Fruit fly (Drosophila melanogaster): ENCODE data around the gene Msp300.

Msp300 gene

dm6 chr2L:5145247-5146197 lies 44.8 kb downstream of the Msp300 start (continued):
- TF ChIP-seq Mes4 (GFP tag; optimal IDR thresholded peaks at IDR 0.05): no peak
- TF ChIP-seq CG1832 (GFP tag; optimal IDR thresholded peaks at IDR 0.05): no peak
- TF ChIP-seq ci (GFP tag; IDR thresholded peaks at IDR 0.05): peak; percentile 88
- peak in 1 of 2 experiments; percentile 89 for TF ChIP-seq dpn (GFP tag; optimal IDR thresholded peaks at IDR 0.05)
- no peak for TF ChIP-seq CG16863 (GFP tag; optimal IDR thresholded peaks at IDR 0.05)
- TF ChIP-seq pros (GFP tag; optimal IDR thresholded peaks at IDR 0.05): peak; percentile 9
- peak; percentile 98 for TF ChIP-seq CG13296 (GFP tag; optimal IDR thresholded peaks at IDR 0.05)
- peak; percentile 16 for TF ChIP-seq MESR4 (GFP tag; optimal IDR thresholded peaks at IDR 0.05)
- peak; percentile 89 for TF ChIP-seq CG11093 (GFP tag; IDR thresholded peaks at IDR 0.05)
- peak; percentile 96 for TF ChIP-seq BtbVII (GFP tag; optimal IDR thresholded peaks at IDR 0.05)
- peak; percentile 90 for TF ChIP-seq CG6272 (GFP tag; IDR thresholded peaks at IDR 0.05)
- TF ChIP-seq CG14860 (GFP tag; IDR thresholded peaks at IDR 0.05; ENCODE audit: partially characterized antibody): no peak
- TF ChIP-seq row (GFP tag; IDR thresholded peaks at IDR 0.05): peak; percentile 95
- TF ChIP-seq lola (GFP tag; optimal IDR thresholded peaks at IDR 0.05): peak in 1 of 3 experiments; percentile 94
- no peak for TF ChIP-seq kni (GFP tag; optimal IDR thresholded peaks at IDR 0.05)
- TF ChIP-seq run (tag; optimal IDR thresholded peaks at IDR 0.05): peak; percentile 93
- TF ChIP-seq slp2 (GFP tag; optimal IDR thresholded peaks at IDR 0.05): peak; percentile 25
- TF ChIP-seq ab (GFP tag; optimal IDR thresholded peaks at IDR 0.05): no peak
- TF ChIP-seq CG31365 (tag; optimal IDR thresholded peaks at IDR 0.05): peak; percentile 12
- no peak for TF ChIP-seq NC2α (GFP tag; optimal IDR thresholded peaks at IDR 0.05)
- TF ChIP-seq Lpt (GFP tag; optimal IDR thresholded peaks at IDR 0.05): no peak
- peak; percentile 79 for TF ChIP-seq gt (GFP tag; IDR thresholded peaks at IDR 0.05)
- peak; percentile 90 for TF ChIP-seq bowl (GFP tag; IDR thresholded peaks at IDR 0.05)
- no peak for TF ChIP-seq CG16813 (GFP tag; IDR thresholded peaks at IDR 0.05; ENCODE audit: partially characterized antibody)
- no peak for TF ChIP-seq pum (GFP tag; optimal IDR thresholded peaks at IDR 0.05)
- no peak for TF ChIP-seq CG12744 (GFP tag; optimal IDR thresholded peaks at IDR 0.05)
- TF ChIP-seq Poxn (GFP tag; IDR thresholded peaks at IDR 0.05): peak; percentile 89
- peak; percentile 33 for TF ChIP-seq wek (GFP tag; optimal IDR thresholded peaks at IDR 0.05)
- TF ChIP-seq ap (GFP tag; IDR thresholded peaks at IDR 0.05): peak; percentile 90
- TF ChIP-seq CG10267 (tag; optimal IDR thresholded peaks at IDR 0.05): peak; percentile 93
- TF ChIP-seq cas (GFP tag; IDR thresholded peaks at IDR 0.05): peak; percentile 88
- TF ChIP-seq ac (GFP tag; optimal IDR thresholded peaks at IDR 0.05): no peak
- TF ChIP-seq ato (GFP tag; IDR thresholded peaks at IDR 0.05; ENCODE audit: partially characterized antibody): no peak
- peak; percentile 94 for TF ChIP-seq B-H2 (GFP tag; optimal IDR thresholded peaks at IDR 0.05)
- peak; percentile 90 for TF ChIP-seq CG7357 (GFP tag; IDR thresholded peaks at IDR 0.05)
- peak; percentile 29 for TF ChIP-seq HLH54F (GFP tag; optimal IDR thresholded peaks at IDR 0.05)
- TF ChIP-seq ftz-f1 (GFP tag; optimal IDR thresholded peaks at IDR 0.05): peak; percentile 61
- peak; percentile 96 for TF ChIP-seq Dbx (GFP tag; IDR thresholded peaks at IDR 0.05)
- TF ChIP-seq zf30C (GFP tag; optimal IDR thresholded peaks at IDR 0.05): no peak
- no peak for TF ChIP-seq CG7745 (tag; optimal IDR thresholded peaks at IDR 0.05)
- peak; percentile 11 for TF ChIP-seq maf-S (GFP tag; optimal IDR thresholded peaks at IDR 0.05)
- no peak for TF ChIP-seq HLHmδ (GFP tag; optimal IDR thresholded peaks at IDR 0.05)
- peak; percentile 92 for TF ChIP-seq CG10366 (GFP tag; IDR thresholded peaks at IDR 0.05)
- no peak for TF ChIP-seq sima (GFP tag; optimal IDR thresholded peaks at IDR 0.05)
- peak; percentile 93 for TF ChIP-seq Ssrp (tag; optimal IDR thresholded peaks at IDR 0.05)
- TF ChIP-seq CG8290 (GFP tag; optimal IDR thresholded peaks at IDR 0.05): no peak
- TF ChIP-seq CG8290 (tag; optimal IDR thresholded peaks at IDR 0.05): no peak
- peak; percentile 95 for TF ChIP-seq CG7372 (GFP tag; IDR thresholded peaks at IDR 0.05)
- peak; percentile 14 for TF ChIP-seq chn (GFP tag; optimal IDR thresholded peaks at IDR 0.05)

Data from whole organism, embryonic.